Worm (Caenorhabditis elegans) whole organism, L1 larva: ENCODE results near the gene cnc-9.

ENCODE experiments used
- alr-1 ChIP-seq: fragments of 200-800 bp; sonication (Bioruptor generic); optimal IDR thresholded peaks from 2 replicates; lab custom pipeline; 2018; ENCODE audit warnings: borderline replicate concordance, mild to moderate bottlenecking, missing genetic modification characterization, missing compliant biosample characterization
- ama-1 ChIP-seq: fragments of 150-350 bp; optimal IDR thresholded peaks from 2 replicates; lab custom pipeline; 2014
- elt-3 ChIP-seq, 6 experiments: fragments of 150-350 bp in 1 of 6; sonication (generic microtip); optimal IDR thresholded peaks; 2 replicates each; lab custom pipeline; 2017 to 2018; ENCODE audit warnings: missing biosample characterization in 6 of 6, missing genetic modification characterization in 6 of 6, inconsistent platforms in 1 of 6
- unc-62 ChIP-seq: fragments of 150-350 bp; optimal IDR thresholded peaks from 2 replicates; lab custom pipeline; 2014; ENCODE audit warnings: missing biosample characterization, missing genetic modification reagents, missing genetic modification characterization

ce11 chrV:7364951-7365350, 35.0 kb downstream of the cnc-9 start, which contains the start of gene exc-13:
- TF ChIP-seq elt-3 (tag; optimal IDR thresholded peaks at IDR 0.05; lab: Kevin White, UChicago) (no peak), unc-62 (GFP tag; lab: Kevin White, UChicago) (no peak), ama-1 (no peak), alr-1 (tag; lab: Kevin White, UChicago) (no peak)
